Worm (Caenorhabditis elegans) whole organism, L1 larva: ENCODE results near the gene nca-2.

Experiments used
- ama-1 ChIP-seq: fragments of 150-350 bp; optimal IDR thresholded peaks from 2 replicates; lab custom pipeline; 2014
- jun-1 ChIP-seq: fragments of 150-350 bp; optimal IDR thresholded peaks from 2 replicates; lab custom pipeline; 2014; ENCODE audit warnings: missing biosample characterization, missing genetic modification reagents, missing genetic modification characterization
- lsy-2 ChIP-seq, 2 experiments: fragments of 150-350 bp; optimal IDR thresholded peaks; 2 replicates each; lab custom pipeline; 2014; ENCODE audit warnings: missing biosample characterization in 2 of 2, missing genetic modification characterization in 2 of 2

- no peak for TF ChIP-seq ama-1 (lab: Kevin White, UChicago)
- TF ChIP-seq lsy-2 (tag; optimal IDR thresholded peaks at IDR 0.05; lab: Kevin White, UChicago), result no peak
- TF ChIP-seq jun-1 (tag; lab: Kevin White, UChicago), result no peak
Measured at ce11 chrIII:4967236-4967635, 1.9 kb downstream of the nca-2 start.
